Worm (Caenorhabditis elegans): Measurements from ENCODE around the gene dro-1.

Gene dro-1

DNA sequence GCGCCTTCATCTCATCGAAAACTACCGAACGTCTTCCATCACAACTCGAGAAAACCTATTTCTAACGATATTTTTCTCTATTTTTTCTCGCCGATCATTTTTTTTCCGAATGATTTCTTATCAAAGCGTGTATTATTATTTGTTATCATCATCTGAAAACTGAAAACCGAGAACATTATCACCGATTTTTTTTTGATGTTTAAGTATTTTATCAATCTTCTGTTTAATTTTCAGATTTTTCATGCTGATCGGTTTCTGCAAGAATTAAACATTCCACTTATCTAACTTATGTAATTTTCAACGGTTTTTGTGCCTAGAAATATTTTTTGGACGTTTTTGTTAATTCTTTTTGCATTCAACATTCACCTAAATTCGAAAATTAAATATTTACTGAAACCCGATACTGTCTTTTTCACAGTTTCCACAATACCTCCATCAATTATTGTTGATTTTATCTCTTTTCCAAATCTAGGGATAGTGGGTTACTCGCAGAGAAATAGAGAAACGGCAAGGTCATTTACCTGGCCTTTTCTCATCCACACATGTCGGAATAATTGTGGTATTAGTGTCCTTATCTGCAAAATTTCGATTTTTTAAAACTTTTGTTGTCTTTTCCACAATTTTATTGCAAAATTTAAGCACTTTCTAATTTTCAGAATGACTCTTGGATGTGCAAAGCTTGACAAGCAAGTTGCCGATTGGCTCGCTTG is 43.6 kb upstream of the dro-1 start, which contains the start of gene pgm-2 (continued):
- TF ChIP-seq sdz-12 (GFP tag; optimal IDR thresholded peaks at IDR 0.05) (no peak), dve-1 (tag; optimal IDR thresholded peaks at IDR 0.05; ENCODE audit: insufficient read depth) (peak; percentile 38), aly-2 (tag; optimal IDR thresholded peaks at IDR 0.05) (no peak), zfp-2 (tag; optimal IDR thresholded peaks at IDR 0.05) (no peak), nhr-48 (tag; optimal IDR thresholded peaks at IDR 0.05) (no peak), Y5F2A.4 (GFP tag; optimal IDR thresholded peaks at IDR 0.05) (no peak), lsy-2 (tag; optimal IDR thresholded peaks at IDR 0.05) (no peak), zip-2 (tag; optimal IDR thresholded peaks at IDR 0.05) (no peak), dmd-9 (GFP tag; IDR thresholded peaks at IDR 0.05) (no peak), nhr-237 (tag; optimal IDR thresholded peaks at IDR 0.05) (no peak), zfp-3 (GFP tag; conservative IDR thresholded peaks at IDR 0.05) (no peak), nhr-77 (tag; optimal IDR thresholded peaks at IDR 0.05) (no peak), zip-11 (GFP tag; IDR thresholded peaks at IDR 0.05) (no peak), ZK337.2 (GFP tag; IDR thresholded peaks at IDR 0.05) (no peak), php-3 (GFP tag; IDR thresholded peaks at IDR 0.05) (no peak), egl-27 (tag; optimal IDR thresholded peaks at IDR 0.05) (no peak), tra-1 (GFP tag; IDR thresholded peaks at IDR 0.05) (no peak), aha-1 (tag) (no peak), mdt-29 (GFP tag; IDR thresholded peaks at IDR 0.05) (no peak), spr-3 (GFP tag; optimal IDR thresholded peaks at IDR 0.05) (no peak), jun-1 (tag; optimal IDR thresholded peaks at IDR 0.05) (no peak), R02D3.7 (tag; optimal IDR thresholded peaks at IDR 0.05) (no peak), ceh-20 (GFP tag; IDR thresholded peaks at IDR 0.05) (no peak), ceh-62 (tag; optimal IDR thresholded peaks at IDR 0.05) (no peak), hmg-1.1 (GFP tag; IDR thresholded peaks at IDR 0.05) (no peak), daf-19 (GFP tag; conservative IDR thresholded peaks at IDR 0.05) (no peak), F26F4.8 (GFP tag; conservative IDR thresholded peaks at IDR 0.05) (no peak), nhr-10 (tag; optimal IDR thresholded peaks at IDR 0.05) (no peak), mxl-2 (GFP tag; conservative IDR thresholded peaks at IDR 0.05) (no peak), unc-39 (tag; optimal IDR thresholded peaks at IDR 0.05) (no peak), T26A8.4 (GFP tag; IDR thresholded peaks at IDR 0.05) (no peak), mep-1 (tag; optimal IDR thresholded peaks at IDR 0.05) (peak; percentile 17), pha-4 (GFP tag; IDR thresholded peaks at IDR 0.05) (no peak), pha-4 (tag; optimal IDR thresholded peaks at IDR 0.05) (no peak), skn-1 (tag; optimal IDR thresholded peaks at IDR 0.05) (no peak), lin-39 (tag; optimal IDR thresholded peaks at IDR 0.05) (no peak), ceh-82 (tag; optimal IDR thresholded peaks at IDR 0.05) (no peak), mdl-1 (tag; optimal IDR thresholded peaks at IDR 0.05) (no peak), ZK546.5 (tag; optimal IDR thresholded peaks at IDR 0.05) (no peak), dmd-6 (GFP tag; IDR thresholded peaks at IDR 0.05) (no peak; the same call in 1 of the 2 replicates)

DNA sequence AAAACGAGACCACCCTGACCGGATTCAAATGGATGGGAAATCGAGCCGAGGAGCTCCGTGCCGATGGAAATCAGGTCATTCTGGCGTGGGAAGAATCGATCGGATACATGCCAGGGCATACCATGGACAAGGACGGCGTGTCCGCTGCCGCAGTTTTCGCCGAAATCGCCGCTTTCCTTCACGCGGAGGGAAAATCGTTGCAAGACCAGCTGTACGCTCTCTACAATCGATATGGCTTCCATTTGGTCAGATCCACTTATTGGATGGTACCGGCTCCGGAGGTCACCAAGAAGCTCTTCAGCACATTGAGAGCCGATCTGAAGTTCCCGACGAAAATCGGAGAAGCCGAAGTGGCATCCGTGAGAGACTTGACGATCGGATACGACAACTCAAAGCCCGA is 40.5 kb upstream of the dro-1 start:
- TF ChIP-seq hlh-11 (tag; optimal IDR thresholded peaks at IDR 0.05) = no peak
- 0 out of 2 replicates have a peak, but pooled peaks have one; percentile 42 for TF ChIP-seq dmd-8 (GFP tag; IDR thresholded peaks at IDR 0.05)
- TF ChIP-seq set-16 (GFP tag; IDR thresholded peaks at IDR 0.05) = peak; percentile 58
- no peak for TF ChIP-seq ceh-44 (GFP tag; IDR thresholded peaks at IDR 0.05)
- TF ChIP-seq Y5F2A.4 (GFP tag; optimal IDR thresholded peaks at IDR 0.05) = no peak
- no peak for TF ChIP-seq snpc-4 (tag; optimal IDR thresholded peaks at IDR 0.05)
- no peak for TF ChIP-seq ztf-7 (tag; optimal IDR thresholded peaks at IDR 0.05)
- no peak for TF ChIP-seq D1046.2 (GFP tag; IDR thresholded peaks at IDR 0.05)
- no peak for TF ChIP-seq hmg-1.1 (GFP tag; IDR thresholded peaks at IDR 0.05)

Data from whole organism, L4 larva.